Worm (Caenorhabditis elegans) whole organism, L1 larva: ENCODE measurements around the gene srd-36.

ENCODE experiments used
- C04F5.9 ChIP-seq: sonication (generic microtip); optimal IDR thresholded peaks from 2 replicates; lab custom pipeline; 2016; ENCODE audit warnings: missing genetic modification characterization, missing compliant biosample characterization
- aly-2 ChIP-seq: fragments of 150-350 bp; optimal IDR thresholded peaks from 2 replicates; lab custom pipeline; 2014; ENCODE audit warnings: missing biosample characterization, missing genetic modification characterization
- ama-1 ChIP-seq: fragments of 150-350 bp; optimal IDR thresholded peaks from 2 replicates; lab custom pipeline; 2014
- ceh-82 ChIP-seq, 3 experiments: fragments of 150-350 bp in 1 of 3; sonication (generic microtip) in 2 of 3; optimal IDR thresholded peaks; 2 replicates each; lab custom pipeline; 2014 to 2017; ENCODE audit warnings: missing biosample characterization in 3 of 3, missing genetic modification characterization in 3 of 3
- efl-1 ChIP-seq, 4 experiments: fragments of 150-350 bp; optimal IDR thresholded peaks in 3 of 4; peaks in 1 of 4; 1 replicate in 1 of 4; 2 replicates in 3 of 4; lab custom pipeline; 2014; ENCODE audit warnings: missing biosample characterization in 2 of 4, missing genetic modification characterization in 2 of 4, missing genetic modification reagents in 2 of 4
- isw-1 ChIP-seq: fragments of 200-800 bp; sonication (Bioruptor generic); IDR thresholded peaks from 2 replicates; pipeline ENCODE4 v1.3.6; 2022; ENCODE audit warnings: missing genetic modification characterization, missing compliant biosample characterization
- lin-13 ChIP-seq: fragments of 150-350 bp; optimal IDR thresholded peaks from 2 replicates; lab custom pipeline; 2014; ENCODE audit warnings: missing biosample characterization, missing genetic modification reagents, missing genetic modification characterization
- lin-35 ChIP-seq, 2 experiments: fragments of 150-350 bp; optimal IDR thresholded peaks; 2 replicates each; lab custom pipeline; 2014; ENCODE audit warnings: missing biosample characterization in 2 of 2, missing genetic modification characterization in 2 of 2, missing genetic modification reagents in 2 of 2
- lsy-2 ChIP-seq, 2 experiments: fragments of 150-350 bp; optimal IDR thresholded peaks; 2 replicates each; lab custom pipeline; 2014; ENCODE audit warnings: missing biosample characterization in 2 of 2, missing genetic modification characterization in 2 of 2
- mep-1 ChIP-seq: fragments of 150-350 bp; optimal IDR thresholded peaks from 2 replicates; lab custom pipeline; 2014; ENCODE audit warnings: missing biosample characterization, missing genetic modification characterization
- nhr-47 ChIP-seq: sonication (generic microtip); optimal IDR thresholded peaks from 2 replicates; lab custom pipeline; 2016; ENCODE audit warnings: mild to moderate bottlenecking, missing genetic modification characterization, moderate library complexity, missing compliant biosample characterization
- nhr-77 ChIP-seq: fragments of 150-350 bp; optimal IDR thresholded peaks from 2 replicates; lab custom pipeline; 2014; ENCODE audit warnings: missing biosample characterization, missing genetic modification characterization
- tbx-2 ChIP-seq: sonication (generic microtip); optimal IDR thresholded peaks from 2 replicates; lab custom pipeline; 2016; ENCODE audit warnings: missing genetic modification characterization, missing compliant biosample characterization
- unc-130 ChIP-seq: fragments of 150-350 bp; optimal IDR thresholded peaks from 2 replicates; lab custom pipeline; 2017; ENCODE audit warnings: missing biosample characterization, missing genetic modification characterization, inconsistent platforms

- TF ChIP-seq lin-13, result peak; percentile 66
- TF ChIP-seq tbx-2 (tag; lab: Kevin White, UChicago), result peak; percentile 72
- TF ChIP-seq efl-1 (optimal IDR thresholded peaks at IDR 0.05; lab: Kevin White, UChicago), result peak; percentile 32 to 46
- TF ChIP-seq efl-1 (GFP tag; optimal IDR thresholded peaks at IDR 0.05 in 1 of 2; lab: Kevin White, UChicago), result peak in 1 of 2 experiments; percentile 91
- TF ChIP-seq lsy-2 (tag; optimal IDR thresholded peaks at IDR 0.05; lab: Kevin White, UChicago), result peak; percentile 65 to 79
- peak; percentile 43 to 74 for TF ChIP-seq lin-35 (GFP tag; optimal IDR thresholded peaks at IDR 0.05; lab: Kevin White, UChicago)
- no peak for TF ChIP-seq ama-1 (lab: Kevin White, UChicago)
- peak; percentile 50 for TF ChIP-seq aly-2 (tag; lab: Kevin White, UChicago)
- TF ChIP-seq mep-1 (tag; lab: Kevin White, UChicago), result peak; percentile 91
- peak; percentile 11 to 73 (median 65) for TF ChIP-seq ceh-82 (tag; optimal IDR thresholded peaks at IDR 0.05; lab: Kevin White, UChicago)
- TF ChIP-seq isw-1, result peak; percentile 25; the same call in 1 of the 2 replicates
- peak; percentile 78 for TF ChIP-seq unc-130 (tag; lab: Kevin White, UChicago)
- peak; percentile 53 for TF ChIP-seq nhr-77
- no peak for TF ChIP-seq C04F5.9
- peak; percentile 87 for TF ChIP-seq nhr-47 (tag; lab: Kevin White, UChicago)
These were observed 12.4 kb upstream of the srd-36 start for ce11 chrX:13306869-13307446.
